Worm (Caenorhabditis elegans): Measurements from ENCODE around the gene dap-3.
A peak's percentile ranks its signal among the peaks of the same experiment; 100 is the strongest.

Gene dap-3

DNA sequence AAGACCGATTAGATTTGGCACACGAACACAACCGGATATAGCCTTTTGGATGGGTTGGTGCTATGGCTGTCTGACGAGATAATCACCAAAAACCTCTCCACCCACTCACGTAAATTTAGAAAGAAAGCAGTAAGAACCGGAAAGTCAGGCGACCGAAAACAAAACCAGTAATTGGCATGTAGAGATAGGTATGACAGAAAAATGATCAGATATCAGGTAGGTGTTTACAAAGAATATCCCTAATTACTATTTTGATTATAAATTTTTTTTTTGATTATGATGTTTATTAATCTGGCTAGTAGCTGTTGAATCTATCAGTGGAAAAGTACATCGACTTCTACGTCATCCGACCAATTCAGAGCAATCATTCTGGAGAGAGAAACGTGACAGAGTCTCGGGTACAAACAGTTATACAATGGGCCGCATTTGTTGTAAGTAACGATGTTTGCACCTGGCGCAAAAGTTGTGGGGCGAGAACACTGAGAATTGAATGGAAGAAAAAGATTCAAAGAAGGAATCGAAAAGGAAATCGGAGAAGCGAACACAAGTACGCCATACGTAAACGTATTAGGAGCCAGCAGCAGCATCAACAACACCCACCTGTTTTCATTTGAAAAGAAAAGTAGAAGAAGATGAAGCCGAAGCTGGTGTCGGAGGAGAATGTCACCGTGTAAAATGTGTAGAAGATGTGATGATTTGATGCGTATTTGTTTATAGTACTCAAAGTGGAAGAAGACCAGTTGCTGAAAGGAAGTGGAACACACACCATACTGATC, 29.9 kb upstream of the dap-3 start (continued):
- TF ChIP-seq F37B4.10 (GFP tag; IDR thresholded peaks at IDR 0.05), result no peak
- TF ChIP-seq lsy-27 (tag; optimal IDR thresholded peaks at IDR 0.05; ENCODE audit: borderline replicate concordance, insufficient read depth), result no peak
- no peak for TF ChIP-seq hlh-12 (tag; optimal IDR thresholded peaks at IDR 0.05)
- TF ChIP-seq F49E8.2 (tag; optimal IDR thresholded peaks at IDR 0.05; ENCODE audit: insufficient read depth), result no peak
- TF ChIP-seq ztf-26 (tag; optimal IDR thresholded peaks at IDR 0.05), result peak; percentile 8
- no peak for TF ChIP-seq ceh-91 (GFP tag; IDR thresholded peaks at IDR 0.05)
- 0 out of 2 replicates have a peak, but pooled peaks have one; percentile 14 for TF ChIP-seq lin-26 (GFP tag; IDR thresholded peaks at IDR 0.05)
- no peak for TF ChIP-seq snpc-4 (GFP tag; optimal IDR thresholded peaks at IDR 0.05)
- no peak for TF ChIP-seq snpc-4 (tag; optimal IDR thresholded peaks at IDR 0.05)
- TF ChIP-seq Y95B8A.8 (GFP tag; IDR thresholded peaks at IDR 0.05), result no peak
- no peak for TF ChIP-seq mcd-1 (GFP tag; IDR thresholded peaks at IDR 0.05)
- 0 out of 2 replicates have a peak, but pooled peaks have one; percentile 42 for TF ChIP-seq nfyb-1 (GFP tag; IDR thresholded peaks at IDR 0.05)
- TF ChIP-seq rcor-1 (GFP tag; IDR thresholded peaks at IDR 0.05), result no peak
- peak; percentile 60; the same call in 1 of the 2 replicates for TF ChIP-seq Y53G8AR.9 (GFP tag; conservative IDR thresholded peaks at IDR 0.05)
- no peak for TF ChIP-seq repo-1 (tag; optimal IDR thresholded peaks at IDR 0.05)
- TF ChIP-seq ztf-25 (GFP tag; IDR thresholded peaks at IDR 0.05), result no peak
- no peak for TF ChIP-seq madf-8 (GFP tag; conservative IDR thresholded peaks at IDR 0.05)
- TF ChIP-seq nhr-27 (tag; optimal IDR thresholded peaks at IDR 0.05), result no peak
- no peak for TF ChIP-seq hmg-20 (GFP tag; IDR thresholded peaks at IDR 0.05)
- TF ChIP-seq attf-6 (GFP tag; IDR thresholded peaks at IDR 0.05), result no peak
- TF ChIP-seq cebp-1 (GFP tag; IDR thresholded peaks at IDR 0.05), result no peak
- peak; percentile 10 for TF ChIP-seq cebp-1 (tag; optimal IDR thresholded peaks at IDR 0.05)
- no peak for TF ChIP-seq F52B5.7 (tag; optimal IDR thresholded peaks at IDR 0.05)
- TF ChIP-seq egl-44 (GFP tag; IDR thresholded peaks at IDR 0.05), result no peak
- TF ChIP-seq ccch-3 (GFP tag; optimal IDR thresholded peaks at IDR 0.05), result no peak
- no peak for TF ChIP-seq ztf-6 (GFP tag; IDR thresholded peaks at IDR 0.05)
- TF ChIP-seq K12H6.12 (tag; optimal IDR thresholded peaks at IDR 0.05), result no peak
- no peak for TF ChIP-seq gei-17 (GFP tag; optimal IDR thresholded peaks at IDR 0.05)
- peak; percentile 42 for TF ChIP-seq ama-1 (optimal IDR thresholded peaks at IDR 0.05)
- peak in 1 of 2 experiments; percentile 2 for TF ChIP-seq ama-1 (GFP tag; optimal IDR thresholded peaks at IDR 0.05)
- no peak for TF ChIP-seq attf-3 (GFP tag; conservative IDR thresholded peaks at IDR 0.05)
- no peak for TF ChIP-seq athp-1 (tag; optimal IDR thresholded peaks at IDR 0.05)
- TF ChIP-seq rpc-1 (optimal IDR thresholded peaks at IDR 0.05), result no peak
- no peak for TF ChIP-seq rpc-1 (tag; optimal IDR thresholded peaks at IDR 0.05)
- TF ChIP-seq hlh-26 (GFP tag; conservative IDR thresholded peaks at IDR 0.05), result no peak
- TF ChIP-seq lin-54 (GFP tag; optimal IDR thresholded peaks at IDR 0.05), result no peak

DNA sequence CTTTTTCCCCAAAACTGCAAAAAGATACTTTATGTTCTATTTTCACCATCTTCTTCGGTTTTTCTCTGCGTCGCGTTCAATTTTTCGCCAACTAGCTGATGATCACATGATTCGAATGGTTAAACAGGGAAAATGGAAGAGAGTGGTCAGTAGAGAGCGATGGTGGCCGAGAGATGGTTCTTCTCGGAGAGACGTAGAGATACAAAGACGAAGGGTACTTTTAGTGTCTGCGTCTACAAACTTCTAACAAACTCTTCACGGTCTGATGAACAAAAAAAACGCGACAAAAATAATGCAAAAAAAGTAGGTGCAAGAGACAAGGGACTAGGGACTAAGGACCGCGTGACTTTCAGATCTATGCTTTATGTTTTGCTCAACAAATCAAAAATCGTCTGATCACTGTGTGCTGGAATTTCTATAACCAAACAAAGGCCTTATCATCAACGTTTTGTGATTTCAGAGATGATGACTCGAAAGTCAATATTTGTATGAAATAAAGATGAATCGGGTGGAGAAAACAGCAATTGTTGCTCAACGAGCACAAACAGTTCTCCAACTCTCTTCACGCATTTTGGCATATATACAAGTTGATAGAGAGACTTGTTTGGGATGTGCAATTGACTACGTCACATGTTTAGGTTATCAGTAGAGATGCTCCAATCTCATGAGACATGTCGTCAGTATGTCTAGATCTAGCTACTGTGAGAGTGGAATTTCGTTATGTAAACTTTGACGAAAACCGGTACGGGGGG, 28.8 kb upstream of the dap-3 start:
- 0 out of 2 replicates have a peak, but pooled peaks have one; percentile 8 for TF ChIP-seq Y67H2A.10 (GFP tag; conservative IDR thresholded peaks at IDR 0.05)
- no peak for TF ChIP-seq cebp-1 (GFP tag; IDR thresholded peaks at IDR 0.05)
- TF ChIP-seq cebp-1 (tag; optimal IDR thresholded peaks at IDR 0.05), result peak; percentile 84
- TF ChIP-seq gei-17 (GFP tag; optimal IDR thresholded peaks at IDR 0.05), result peak; percentile 57
- peak; percentile 60; the same call in 1 of the 2 replicates for TF ChIP-seq lin-26 (GFP tag; IDR thresholded peaks at IDR 0.05)
- no peak for TF ChIP-seq hlh-26 (GFP tag; conservative IDR thresholded peaks at IDR 0.05)
- TF ChIP-seq ztf-28 (GFP tag; IDR thresholded peaks at IDR 0.05), result no peak
- TF ChIP-seq egrh-3 (GFP tag; IDR thresholded peaks at IDR 0.05), result 0 out of 2 replicates have a peak, but pooled peaks have one; percentile 10
- TF ChIP-seq nhr-90 (tag; optimal IDR thresholded peaks at IDR 0.05), result peak; percentile 73
- TF ChIP-seq Y53G8AR.9 (GFP tag; conservative IDR thresholded peaks at IDR 0.05), result 0 out of 2 replicates have a peak, but pooled peaks have one; percentile 12
- TF ChIP-seq pha-4 (tag; optimal IDR thresholded peaks at IDR 0.05), result no peak
- no peak for TF ChIP-seq dpff-1 (tag; optimal IDR thresholded peaks at IDR 0.05)
- no peak for TF ChIP-seq nhr-179 (tag; optimal IDR thresholded peaks at IDR 0.05)
- TF ChIP-seq ceh-91 (GFP tag; IDR thresholded peaks at IDR 0.05), result no peak
- TF ChIP-seq F23B12.7 (tag; optimal IDR thresholded peaks at IDR 0.05; ENCODE audit: insufficient read depth), result no peak
- peak; percentile 87 for TF ChIP-seq chd-7 (tag; optimal IDR thresholded peaks at IDR 0.05)
- TF ChIP-seq lir-1 (GFP tag; conservative IDR thresholded peaks at IDR 0.05), result 0 out of 2 replicates have a peak, but pooled peaks have one; percentile 49
- 0 out of 2 replicates have a peak, but pooled peaks have one; percentile 20 for TF ChIP-seq ztf-6 (GFP tag; IDR thresholded peaks at IDR 0.05)
